Fruit fly (Drosophila melanogaster): ENCODE data around the gene gcm2.
A peak's percentile ranks its signal among the peaks of the same experiment; 100 is the strongest.

Gene gcm2

DNA sequence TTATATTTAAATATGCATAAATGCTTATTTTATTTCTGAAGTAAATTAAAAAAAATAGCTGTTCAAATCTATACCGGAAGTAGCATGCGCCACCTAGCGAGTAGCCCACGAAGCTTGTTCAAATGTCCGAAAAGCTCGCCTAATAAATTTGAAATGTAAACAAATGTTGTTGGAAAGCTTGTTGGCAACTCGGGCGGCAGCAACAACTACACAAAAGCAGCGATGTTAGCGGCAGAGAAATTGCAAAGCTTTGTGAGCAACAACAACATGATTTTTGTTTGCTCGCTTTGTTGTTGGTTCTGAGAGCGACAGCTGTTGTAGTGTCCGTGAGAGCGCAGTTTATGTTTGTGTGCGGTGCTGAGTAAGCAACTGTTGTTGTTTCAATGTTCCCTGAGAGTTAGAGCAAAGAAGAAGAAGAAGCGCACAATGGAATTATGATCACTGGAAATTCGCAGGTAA lies 40.9 kb upstream of the gcm2 start (continued):
- TF ChIP-seq HHEX (GFP tag; optimal IDR thresholded peaks at IDR 0.05) (peak; percentile 100), jing (GFP tag; optimal IDR thresholded peaks at IDR 0.05) (peak; percentile 86), zf30C (GFP tag; optimal IDR thresholded peaks at IDR 0.05) (peak; percentile 73), CG2678 (tag; optimal IDR thresholded peaks at IDR 0.05) (peak; percentile 95), crol (GFP tag; IDR thresholded peaks at IDR 0.05) (peak; percentile 71), CG7271 (tag; optimal IDR thresholded peaks at IDR 0.05) (peak; percentile 97), BEAF-32 (GFP tag; optimal IDR thresholded peaks at IDR 0.05) (peak; percentile 31), toy (GFP tag; IDR thresholded peaks at IDR 0.05) (peak; percentile 85), Mrtf (GFP tag; IDR thresholded peaks at IDR 0.05) (peak; percentile 89), Xrp1 (GFP tag; IDR thresholded peaks at IDR 0.05) (peak; percentile 65; the same call in 1 of the 2 replicates), Tbp (GFP tag; optimal IDR thresholded peaks at IDR 0.05) (no peak), tx (GFP tag; optimal IDR thresholded peaks at IDR 0.05) (peak; percentile 77), gro (GFP tag; optimal IDR thresholded peaks at IDR 0.05) (peak; percentile 98), HmgD (GFP tag; optimal IDR thresholded peaks at IDR 0.05) (peak; percentile 89), NC2α (GFP tag; optimal IDR thresholded peaks at IDR 0.05) (peak; percentile 94), aop (GFP tag; IDR thresholded peaks at IDR 0.05) (peak; percentile 78), NK7.1 (GFP tag; optimal IDR thresholded peaks at IDR 0.05) (peak; percentile 96), Neu2 (GFP tag; optimal IDR thresholded peaks at IDR 0.05; ENCODE audit: borderline replicate concordance) (no peak), CG12104 (GFP tag; optimal IDR thresholded peaks at IDR 0.05) (peak; percentile 98), rib (GFP tag; IDR thresholded peaks at IDR 0.05) (peak; percentile 87), Elba2 (GFP tag; optimal IDR thresholded peaks at IDR 0.05) (no peak), danr (GFP tag; IDR thresholded peaks at IDR 0.05) (peak; percentile 75; the same call in 1 of the 2 replicates), D19A (tag; optimal IDR thresholded peaks at IDR 0.05) (peak; percentile 89), Fer1 (GFP tag; optimal IDR thresholded peaks at IDR 0.05) (peak; percentile 100), sd (tag; optimal IDR thresholded peaks at IDR 0.05) (peak; percentile 94), Ada2b (GFP tag; IDR thresholded peaks at IDR 0.05) (peak; percentile 88; the same call in 1 of the 2 replicates), slbo (GFP tag; IDR thresholded peaks at IDR 0.05) (peak; percentile 88), Atf-2 (GFP tag; optimal IDR thresholded peaks at IDR 0.05) (peak; percentile 82), bowl (GFP tag; IDR thresholded peaks at IDR 0.05) (peak; percentile 94), ken (GFP tag; IDR thresholded peaks at IDR 0.05) (peak; percentile 93), yki (optimal IDR thresholded peaks at IDR 0.05) (no peak), org-1 (GFP tag; optimal IDR thresholded peaks at IDR 0.05) (peak; percentile 98), CG7928 (GFP tag; optimal IDR thresholded peaks at IDR 0.05) (peak; percentile 80), CG8359 (GFP tag; optimal IDR thresholded peaks at IDR 0.05; ENCODE audit: borderline replicate concordance) (peak; percentile 94), gfzf (GFP tag; optimal IDR thresholded peaks at IDR 0.05) (peak; percentile 0), crp (GFP tag; optimal IDR thresholded peaks at IDR 0.05) (peak in 1 of 2 experiments; percentile 70), Sox102F (GFP tag; optimal IDR thresholded peaks at IDR 0.05) (peak; percentile 96), CG6654 (GFP tag; optimal IDR thresholded peaks at IDR 0.05) (peak; percentile 91), CG4707 (GFP tag; optimal IDR thresholded peaks at IDR 0.05) (peak; percentile 99), crc (GFP tag; optimal IDR thresholded peaks at IDR 0.05) (peak; percentile 96), CG11085 (GFP tag; IDR thresholded peaks at IDR 0.05) (peak; percentile 91), Oli (tag; optimal IDR thresholded peaks at IDR 0.05) (peak; percentile 94), Ravus (GFP tag; IDR thresholded peaks at IDR 0.05) (peak; percentile 68), Aef1 (GFP tag; IDR thresholded peaks at IDR 0.05) (peak; percentile 94), cad (GFP tag; optimal IDR thresholded peaks at IDR 0.05) (no peak), shn (GFP tag; optimal IDR thresholded peaks at IDR 0.05) (peak; percentile 91), inv (GFP tag; IDR thresholded peaks at IDR 0.05; ENCODE audit: partially characterized antibody) (no peak), Nf-YA (GFP tag; IDR thresholded peaks at IDR 0.05) (peak; percentile 97), run (tag; optimal IDR thresholded peaks at IDR 0.05) (peak; percentile 97), nerfin-1 (tag; optimal IDR thresholded peaks at IDR 0.05) (peak; percentile 95), pan (optimal IDR thresholded peaks at IDR 0.05) (no peak), pan (GFP tag; optimal IDR thresholded peaks at IDR 0.05 in 1 of 2, IDR thresholded peaks at IDR 0.05 in 1 of 2) (peak in 1 of 2 experiments; percentile 96)

Measured in whole organism, embryonic.